Worm (Caenorhabditis elegans) whole organism, L1 larva: ENCODE results near the gene lgc-39.

Experiments
- C16A3.4 ChIP-seq: fragments of 150-350 bp; optimal IDR thresholded peaks from 2 replicates; lab custom pipeline; 2014; ENCODE audit warnings: missing biosample characterization, missing genetic modification characterization
- aly-2 ChIP-seq: fragments of 150-350 bp; optimal IDR thresholded peaks from 2 replicates; lab custom pipeline; 2014; ENCODE audit warnings: missing biosample characterization, missing genetic modification characterization
- ama-1 ChIP-seq: fragments of 150-350 bp; optimal IDR thresholded peaks from 2 replicates; lab custom pipeline; 2014
- blmp-1 ChIP-seq: fragments of 150-350 bp; optimal IDR thresholded peaks from 2 replicates; lab custom pipeline; 2014; ENCODE audit warnings: missing biosample characterization, missing genetic modification characterization
- ceh-8 ChIP-seq: fragments of 200-800 bp; sonication (Bioruptor generic); optimal IDR thresholded peaks from 2 replicates; lab custom pipeline; 2018; ENCODE audit warnings: mild to moderate bottlenecking, missing genetic modification characterization, moderate library complexity, missing compliant biosample characterization
- ceh-88 ChIP-seq: fragments of 200-800 bp; sonication (Bioruptor generic); IDR thresholded peaks from 2 replicates; pipeline ENCODE4 v1.3.6; 2022; ENCODE audit warnings: missing genetic modification characterization, missing compliant biosample characterization
- ces-1 ChIP-seq: fragments of 150-350 bp; optimal IDR thresholded peaks from 2 replicates; lab custom pipeline; 2014; ENCODE audit warnings: missing biosample characterization, missing genetic modification reagents, missing genetic modification characterization
- dpl-1 ChIP-seq, 3 experiments: fragments of 150-350 bp in 2 of 3; sonication (generic microtip) in 1 of 3; optimal IDR thresholded peaks; 2 replicates each; lab custom pipeline; 2014 to 2017; ENCODE audit warnings: missing biosample characterization in 3 of 3, missing genetic modification characterization in 3 of 3, missing genetic modification reagents in 3 of 3
- dsc-1 ChIP-seq: sonication (generic microtip); optimal IDR thresholded peaks from 2 replicates; lab custom pipeline; 2016; ENCODE audit warnings: mild to moderate bottlenecking, missing genetic modification characterization, missing compliant biosample characterization
- efl-3 ChIP-seq: fragments of 200-800 bp; sonication (Bioruptor generic); optimal IDR thresholded peaks from 2 replicates; lab custom pipeline; 2018; ENCODE audit warnings: mild to moderate bottlenecking, missing genetic modification characterization, missing compliant biosample characterization
- egl-27 ChIP-seq, 2 experiments: fragments of 150-350 bp in 1 of 2; sonication (generic microtip); optimal IDR thresholded peaks; 3 replicates each; lab custom pipeline; 2017 to 2018; ENCODE audit warnings: missing biosample characterization in 2 of 2, missing genetic modification characterization in 2 of 2, missing genetic modification reagents in 2 of 2
- elt-2 ChIP-seq: sonication (generic microtip); optimal IDR thresholded peaks from 2 replicates; lab custom pipeline; 2016; ENCODE audit warnings: missing genetic modification characterization, mild to moderate bottlenecking, inconsistent platforms, missing compliant biosample characterization, missing genetic modification reagents
- elt-3 ChIP-seq, 6 experiments: fragments of 150-350 bp in 1 of 6; sonication (generic microtip); optimal IDR thresholded peaks; 2 replicates each; lab custom pipeline; 2017 to 2018; ENCODE audit warnings: missing biosample characterization in 6 of 6, missing genetic modification characterization in 6 of 6, inconsistent platforms in 1 of 6
- fkh-8 ChIP-seq: sonication (generic microtip); optimal IDR thresholded peaks from 2 replicates; lab custom pipeline; 2016; ENCODE audit warnings: mild to moderate bottlenecking, missing genetic modification characterization, missing compliant biosample characterization
- hpl-2 ChIP-seq: fragments of 150-350 bp; optimal IDR thresholded peaks from 2 replicates; lab custom pipeline; 2014; ENCODE audit warnings: missing biosample characterization, missing genetic modification reagents, missing genetic modification characterization
- irx-1 ChIP-seq: sonication (generic microtip); optimal IDR thresholded peaks from 2 replicates; lab custom pipeline; 2016; ENCODE audit warnings: missing genetic modification characterization, missing compliant biosample characterization
- jun-1 ChIP-seq: fragments of 150-350 bp; optimal IDR thresholded peaks from 2 replicates; lab custom pipeline; 2014; ENCODE audit warnings: missing biosample characterization, missing genetic modification reagents, missing genetic modification characterization
- lin-13 ChIP-seq: fragments of 150-350 bp; optimal IDR thresholded peaks from 2 replicates; lab custom pipeline; 2014; ENCODE audit warnings: missing biosample characterization, missing genetic modification reagents, missing genetic modification characterization
- lin-15B ChIP-seq: fragments of 150-350 bp; sonication (generic microtip); optimal IDR thresholded peaks from 3 replicates; lab custom pipeline; 2014; ENCODE audit warnings: missing biosample characterization, missing genetic modification characterization
- mab-9 ChIP-seq: fragments of 200-800 bp; sonication (Bioruptor generic); IDR thresholded peaks from 2 replicates; pipeline ENCODE4 v1.3.6; 2022; ENCODE audit warnings: missing genetic modification reagents, missing genetic modification characterization, missing compliant biosample characterization
- mep-1 ChIP-seq: fragments of 150-350 bp; optimal IDR thresholded peaks from 2 replicates; lab custom pipeline; 2014; ENCODE audit warnings: missing biosample characterization, missing genetic modification characterization
- nhr-19 ChIP-seq: fragments of 200-800 bp; sonication (Bioruptor generic); conservative IDR thresholded peaks from 2 replicates; pipeline ENCODE4 v1.3.6; 2022; ENCODE audit warnings: missing genetic modification characterization, missing compliant biosample characterization
- nhr-237 ChIP-seq: fragments of 150-350 bp; optimal IDR thresholded peaks from 2 replicates; lab custom pipeline; 2014; ENCODE audit warnings: missing biosample characterization, missing genetic modification characterization
- nhr-71 ChIP-seq: sonication (generic microtip); optimal IDR thresholded peaks from 2 replicates; lab custom pipeline; 2016; ENCODE audit warnings: mild to moderate bottlenecking, missing genetic modification characterization, moderate library complexity, missing compliant biosample characterization
- pqm-1 ChIP-seq: sonication (generic microtip); optimal IDR thresholded peaks from 3 replicates; lab custom pipeline; 2017; ENCODE audit warnings: missing biosample characterization, missing genetic modification characterization
- snpc-4 ChIP-seq: fragments of 150-350 bp; optimal IDR thresholded peaks from 2 replicates; lab custom pipeline; 2014; ENCODE audit warnings: missing biosample characterization, missing genetic modification characterization
- snu-23 ChIP-seq: sonication (generic microtip); optimal IDR thresholded peaks from 2 replicates; lab custom pipeline; 2016; ENCODE audit warnings: missing genetic modification characterization, missing compliant biosample characterization
- sptf-1 ChIP-seq: fragments of 150-350 bp; optimal IDR thresholded peaks from 2 replicates; lab custom pipeline; 2014; ENCODE audit warnings: missing biosample characterization, missing genetic modification characterization
- swsn-7 ChIP-seq: sonication (generic microtip); optimal IDR thresholded peaks from 2 replicates; lab custom pipeline; 2016; ENCODE audit warnings: missing genetic modification characterization, missing compliant biosample characterization
- tlp-1 ChIP-seq: fragments of 150-350 bp; optimal IDR thresholded peaks from 2 replicates; lab custom pipeline; 2014; ENCODE audit warnings: missing biosample characterization, missing genetic modification characterization
- unc-130 ChIP-seq: fragments of 150-350 bp; optimal IDR thresholded peaks from 2 replicates; lab custom pipeline; 2017; ENCODE audit warnings: missing biosample characterization, missing genetic modification characterization, inconsistent platforms
- unc-62 ChIP-seq: fragments of 150-350 bp; optimal IDR thresholded peaks from 2 replicates; lab custom pipeline; 2014; ENCODE audit warnings: missing biosample characterization, missing genetic modification reagents, missing genetic modification characterization
- unc-86 ChIP-seq: sonication (generic microtip); optimal IDR thresholded peaks from 2 replicates; lab custom pipeline; 2016; ENCODE audit warnings: missing genetic modification characterization, missing compliant biosample characterization
- xbp-1 ChIP-seq: sonication (generic microtip); optimal IDR thresholded peaks from 2 replicates; lab custom pipeline; 2016; ENCODE audit warnings: missing genetic modification characterization, missing compliant biosample characterization
- ztf-11 ChIP-seq, 2 experiments: sonication (generic microtip); optimal IDR thresholded peaks; 2 replicates each; lab custom pipeline; 2016 to 2017; ENCODE audit warnings: missing genetic modification characterization in 2 of 2, missing biosample characterization in 1 of 2, missing compliant biosample characterization in 1 of 2

The lgc-39 gene

ce11 chrV:7178843-7179242 lies 3.5 kb downstream of the lgc-39 start, which contains the start of gene cpsf-2 (continued):
- no peak for TF ChIP-seq unc-86 (tag; lab: Kevin White, UChicago)
- no peak for TF ChIP-seq tlp-1 (tag; lab: Kevin White, UChicago)
- TF ChIP-seq egl-27 (tag; optimal IDR thresholded peaks at IDR 0.05; lab: Kevin White, UChicago) = no peak
- no peak for TF ChIP-seq hpl-2 (GFP tag; lab: Kevin White, UChicago)
- no peak for TF ChIP-seq lin-13 (GFP tag; lab: Kevin White, UChicago)
- TF ChIP-seq dpl-1 (GFP tag; optimal IDR thresholded peaks at IDR 0.05; lab: Kevin White, UChicago) = peak in 2 of 3 experiments; percentile 28 to 55
- no peak for TF ChIP-seq elt-2
- no peak for TF ChIP-seq ceh-8 (GFP tag; lab: Kevin White, UChicago)
- TF ChIP-seq lin-15B (tag; lab: Kevin White, UChicago) = no peak
- TF ChIP-seq unc-62 = no peak
- no peak for TF ChIP-seq irx-1
- no peak for TF ChIP-seq sptf-1
- TF ChIP-seq swsn-7 = no peak
- TF ChIP-seq C16A3.4 = no peak
- TF ChIP-seq nhr-71 (tag; lab: Kevin White, UChicago) = no peak
- no peak for TF ChIP-seq xbp-1 (tag; lab: Kevin White, UChicago)

- TF ChIP-seq dsc-1 (tag; lab: Kevin White, UChicago) = no peak
- TF ChIP-seq mab-9 (GFP tag; lab: Robert Waterston, UW) = no peak
- TF ChIP-seq nhr-237 (tag; lab: Kevin White, UChicago) = no peak
- no peak for TF ChIP-seq elt-3 (tag; optimal IDR thresholded peaks at IDR 0.05; lab: Kevin White, UChicago)
- no peak for TF ChIP-seq efl-3 (GFP tag; lab: Kevin White, UChicago)
- no peak for TF ChIP-seq pqm-1 (tag; lab: Kevin White, UChicago)
Measured at ce11 chrV:7184549-7184948, 9.2 kb downstream of the lgc-39 start, which contains the start of gene pitr-5. Gene pitr-5 (plus strand): TSS chrV:7184849.

- TF ChIP-seq ama-1 = no peak
- no peak for TF ChIP-seq ces-1 (GFP tag; lab: Kevin White, UChicago)
- TF ChIP-seq snpc-4 = no peak
- no peak for TF ChIP-seq pqm-1 (tag; lab: Kevin White, UChicago)
- peak; percentile 88 for TF ChIP-seq elt-2
- no peak for TF ChIP-seq snu-23 (GFP tag; lab: Kevin White, UChicago)
- no peak for TF ChIP-seq ceh-88 (GFP tag; lab: Robert Waterston, UW)
- no peak for TF ChIP-seq ztf-11 (tag; optimal IDR thresholded peaks at IDR 0.05; lab: Kevin White, UChicago)
- peak; percentile 43 for TF ChIP-seq jun-1
- no peak for TF ChIP-seq aly-2 (tag; lab: Kevin White, UChicago)
Measured at ce11 chrV:7186599-7186998, 11.3 kb downstream of the lgc-39 start.

ce11 chrV:7187295-7187694 lies 12.0 kb downstream of the lgc-39 start:
- TF ChIP-seq ama-1 (no peak), nhr-237 (tag; lab: Kevin White, UChicago) (no peak)

ce11 chrV:7193562-7193961 lies 18.3 kb downstream of the lgc-39 start, which contains the start of gene F09G2.8:
Gene F09G2.8 (minus strand): TSS chrV:7193662.
- TF ChIP-seq unc-130 (no peak), fkh-8 (tag; lab: Kevin White, UChicago) (no peak), ceh-88 (GFP tag; lab: Robert Waterston, UW) (no peak), nhr-19 (no peak), lin-15B (tag; lab: Kevin White, UChicago) (no peak), blmp-1 (tag; lab: Kevin White, UChicago) (no peak), ceh-8 (GFP tag; lab: Kevin White, UChicago) (no peak), mep-1 (tag; lab: Kevin White, UChicago) (no peak)
